Worm (Caenorhabditis elegans) whole organism, late embryonic: ENCODE measurements around the gene K08F4.12.

ENCODE experiments used
- dve-1 ChIP-seq: sonication (generic microtip); optimal IDR thresholded peaks from 2 replicates; lab custom pipeline; 2017; ENCODE audit warnings: antibody characterized with exemption, mild to moderate bottlenecking, missing genetic modification characterization, missing compliant biosample characterization
- ets-4 ChIP-seq: sonication (generic microtip); optimal IDR thresholded peaks from 2 replicates; lab custom pipeline; 2016; ENCODE audit warnings: missing genetic modification characterization, missing compliant biosample characterization
- fkh-10 ChIP-seq: fragments of 150-350 bp; optimal IDR thresholded peaks from 2 replicates; lab custom pipeline; 2014; ENCODE audit warnings: missing biosample characterization, missing genetic modification reagents, missing genetic modification characterization
- hlh-8 ChIP-seq: sonication (generic microtip); optimal IDR thresholded peaks from 2 replicates; lab custom pipeline; 2016; ENCODE audit warnings: missing genotype, missing genetic modification characterization, missing compliant biosample characterization
- lin-11 ChIP-seq: fragments of 200-800 bp; sonication (Bioruptor generic); optimal IDR thresholded peaks from 2 replicates; lab custom pipeline; 2018; ENCODE audit warnings: mild to moderate bottlenecking, missing genetic modification characterization, missing compliant biosample characterization
- nhr-11 ChIP-seq: fragments of 150-350 bp; optimal IDR thresholded peaks from 2 replicates; lab custom pipeline; 2014; ENCODE audit warnings: missing biosample characterization, missing genetic modification characterization
- npax-4 ChIP-seq: sonication (generic microtip); optimal IDR thresholded peaks from 2 replicates; lab custom pipeline; 2016; ENCODE audit warnings: missing genetic modification characterization, missing compliant biosample characterization
- pha-4 ChIP-seq: fragments of 150-350 bp; optimal IDR thresholded peaks from 2 replicates; lab custom pipeline; 2018; ENCODE audit warnings: missing biosample characterization, missing genetic modification reagents, missing genetic modification characterization

- TF ChIP-seq ets-4 (tag; lab: Kevin White, UChicago) (no peak), fkh-10 (GFP tag; lab: Kevin White, UChicago) (no peak), lin-11 (tag; lab: Kevin White, UChicago) (no peak), hlh-8 (tag; lab: Kevin White, UChicago) (no peak), dve-1 (no peak), pha-4 (tag; lab: Kevin White, UChicago) (no peak), nhr-11 (no peak), npax-4 (tag; lab: Kevin White, UChicago) (no peak)
Measured at ce11 chrIV:10177779-10178178, 39.9 kb downstream of the K08F4.12 start, which contains the start of gene mspn-1.
